Worm (Caenorhabditis elegans) whole organism, young adult: ENCODE measurements around the gene glp-1.

Source experiments
- B0261.1 ChIP-seq: sonication (generic microtip); optimal IDR thresholded peaks from 2 replicates; lab custom pipeline; 2016; ENCODE audit warnings: mild to moderate bottlenecking, missing genetic modification characterization, moderate library complexity, missing compliant biosample characterization
- D2030.7 ChIP-seq: fragments of 200-800 bp; sonication (Bioruptor generic); IDR thresholded peaks from 2 replicates; pipeline ENCODE4 v1.3.6; 2022; ENCODE audit warnings: missing genetic modification reagents, missing genetic modification characterization, missing compliant biosample characterization
- F10E7.11 ChIP-seq: sonication (generic microtip); optimal IDR thresholded peaks from 2 replicates; lab custom pipeline; 2017; ENCODE audit warnings: mild to moderate bottlenecking, missing genetic modification characterization, moderate library complexity, missing compliant biosample characterization
- F22D6.2 ChIP-seq: sonication (generic microtip); optimal IDR thresholded peaks from 2 replicates; lab custom pipeline; 2016; ENCODE audit warnings: mild to moderate bottlenecking, missing genetic modification characterization, missing compliant biosample characterization
- F33H1.4 ChIP-seq: fragments of 200-800 bp; sonication (Bioruptor generic); IDR thresholded peaks from 2 replicates; pipeline ENCODE4 v1.3.6; 2022; ENCODE audit warnings: missing genetic modification reagents, missing genetic modification characterization, missing compliant biosample characterization
- F55B11.4 ChIP-seq: sonication (generic microtip); optimal IDR thresholded peaks from 2 replicates; lab custom pipeline; 2016; ENCODE audit warnings: missing compliant biosample characterization, missing genetic modification characterization, borderline replicate concordance; ENCODE audit not compliant: insufficient read depth
- F57A8.1 ChIP-seq: fragments of 200-800 bp; sonication (Bioruptor generic); optimal IDR thresholded peaks from 2 replicates; lab custom pipeline; 2018; ENCODE audit warnings: mild to moderate bottlenecking, missing genetic modification characterization, moderate library complexity, missing compliant biosample characterization
- T26A5.8 ChIP-seq: sonication (generic microtip); optimal IDR thresholded peaks from 2 replicates; lab custom pipeline; 2016; ENCODE audit warnings: missing genetic modification characterization, missing compliant biosample characterization
- aptf-3 ChIP-seq: fragments of 200-800 bp; sonication (Bioruptor generic); IDR thresholded peaks from 2 replicates; pipeline ENCODE4 v1.3.6; 2022; ENCODE audit warnings: missing genetic modification characterization, missing compliant biosample characterization
- attf-3 ChIP-seq: fragments of 200-800 bp; sonication (Bioruptor generic); conservative IDR thresholded peaks from 2 replicates; pipeline ENCODE4 v1.3.6; 2022; ENCODE audit warnings: missing genetic modification reagents, missing genetic modification characterization, missing compliant biosample characterization
- cebp-2 ChIP-seq: fragments of 200-800 bp; sonication (Bioruptor generic); IDR thresholded peaks from 2 replicates; pipeline ENCODE4 v1.3.6; 2022; ENCODE audit warnings: missing genetic modification characterization, missing compliant biosample characterization
- ceh-100 ChIP-seq: fragments of 200-800 bp; sonication (Bioruptor generic); IDR thresholded peaks from 2 replicates; pipeline ENCODE4 v1.3.6; 2022; ENCODE audit warnings: missing genetic modification reagents, missing genetic modification characterization, missing compliant biosample characterization
- ceh-91 ChIP-seq: fragments of 200-800 bp; sonication (Bioruptor generic); IDR thresholded peaks from 2 replicates; pipeline ENCODE4 v1.3.6; 2022; ENCODE audit warnings: missing genetic modification reagents, missing genetic modification characterization, missing compliant biosample characterization
- chd-7 ChIP-seq: sonication (generic microtip); optimal IDR thresholded peaks from 2 replicates; lab custom pipeline; 2016; ENCODE audit warnings: mild to moderate bottlenecking, missing genetic modification characterization, moderate library complexity, missing compliant biosample characterization
- dpl-1 ChIP-seq: fragments of 150-350 bp; optimal IDR thresholded peaks from 2 replicates; lab custom pipeline; 2014; ENCODE audit warnings: missing biosample characterization, missing genetic modification reagents, missing genetic modification characterization
- efl-1 ChIP-seq: fragments of 150-350 bp; optimal IDR thresholded peaks from 2 replicates; lab custom pipeline; 2014; ENCODE audit warnings: missing biosample characterization, missing genetic modification reagents, missing genetic modification characterization
- egl-44 ChIP-seq: fragments of 200-800 bp; sonication (Bioruptor generic); IDR thresholded peaks from 2 replicates; pipeline ENCODE4 v1.3.6; 2022; ENCODE audit warnings: missing genetic modification reagents, missing genetic modification characterization, missing compliant biosample characterization
- ets-4 ChIP-seq: fragments of 200-800 bp; sonication (Bioruptor generic); optimal IDR thresholded peaks from 2 replicates; lab custom pipeline; 2018; ENCODE audit warnings: mild to moderate bottlenecking, missing genetic modification characterization, missing compliant biosample characterization
- hlh-12 ChIP-seq: sonication (generic microtip); optimal IDR thresholded peaks from 2 replicates; lab custom pipeline; 2016; ENCODE audit warnings: missing genetic modification characterization, missing compliant biosample characterization
- hlh-26 ChIP-seq: fragments of 200-800 bp; sonication (Bioruptor generic); conservative IDR thresholded peaks from 2 replicates; pipeline ENCODE4 v1.3.6; 2022; ENCODE audit warnings: missing genetic modification reagents, missing genetic modification characterization, missing compliant biosample characterization
- hmg-1.2 ChIP-seq: fragments of 200-800 bp; sonication (Bioruptor generic); IDR thresholded peaks from 2 replicates; pipeline ENCODE4 v1.3.6; 2022; ENCODE audit warnings: missing genetic modification reagents, missing genetic modification characterization, missing compliant biosample characterization
- let-607 ChIP-seq, 2 experiments: fragments of 200-800 bp in 1 of 2; sonication (Bioruptor generic) in 1 of 2; sonication (generic microtip) in 1 of 2; optimal IDR thresholded peaks; 2 replicates each; lab custom pipeline; 2016 to 2018; ENCODE audit warnings: mild to moderate bottlenecking in 2 of 2, missing compliant biosample characterization in 2 of 2, missing genetic modification characterization in 2 of 2, moderate library complexity in 2 of 2, missing genotype in 1 of 2
- lin-54 ChIP-seq: fragments of 200-800 bp; sonication (Bioruptor generic); optimal IDR thresholded peaks from 2 replicates; lab custom pipeline; 2018; ENCODE audit warnings: mild to moderate bottlenecking, missing genetic modification characterization, missing compliant biosample characterization
- lsl-1 ChIP-seq: fragments of 200-800 bp; sonication (Bioruptor generic); optimal IDR thresholded peaks from 2 replicates; lab custom pipeline; 2018; ENCODE audit warnings: mild to moderate bottlenecking, missing genetic modification characterization, moderate library complexity, missing compliant biosample characterization
- madf-10 ChIP-seq: sonication (generic microtip); optimal IDR thresholded peaks from 2 replicates; lab custom pipeline; 2016; ENCODE audit warnings: mild to moderate bottlenecking, missing genetic modification characterization, missing compliant biosample characterization
- madf-6 ChIP-seq: fragments of 200-800 bp; sonication (Bioruptor generic); IDR thresholded peaks from 2 replicates; pipeline ENCODE4 v1.3.6; 2022; ENCODE audit warnings: missing genetic modification reagents, missing genetic modification characterization, missing compliant biosample characterization
- madf-8 ChIP-seq: fragments of 200-800 bp; sonication (Bioruptor generic); conservative IDR thresholded peaks from 2 replicates; pipeline ENCODE4 v1.3.6; 2022; ENCODE audit warnings: missing genetic modification reagents, missing genetic modification characterization, missing compliant biosample characterization
- mxl-1 ChIP-seq: sonication (generic microtip); optimal IDR thresholded peaks from 2 replicates; lab custom pipeline; 2016; ENCODE audit warnings: missing genetic modification characterization, missing compliant biosample characterization
- nfyb-1 ChIP-seq: fragments of 200-800 bp; sonication (Bioruptor generic); IDR thresholded peaks from 2 replicates; pipeline ENCODE4 v1.3.6; 2022; ENCODE audit warnings: missing genetic modification reagents, missing genetic modification characterization, missing compliant biosample characterization
- nhr-179 ChIP-seq: sonication (generic microtip); optimal IDR thresholded peaks from 2 replicates; lab custom pipeline; 2016; ENCODE audit warnings: mild to moderate bottlenecking, missing genetic modification characterization, missing compliant biosample characterization
- rec-8 ChIP-seq, 2 experiments: sonication (generic microtip); optimal IDR thresholded peaks; 2 replicates each; lab custom pipeline; 2016; ENCODE audit warnings: mild to moderate bottlenecking in 2 of 2, missing genetic modification characterization in 2 of 2, missing genetic modification reagents in 2 of 2, missing genotype in 2 of 2, missing biosample characterization in 1 of 2, missing compliant biosample characterization in 1 of 2, moderate library complexity in 1 of 2
- snpc-1.3 ChIP-seq: sonication (generic microtip); optimal IDR thresholded peaks from 2 replicates; lab custom pipeline; 2017; ENCODE audit warnings: missing genetic modification characterization, mild to moderate bottlenecking, missing compliant biosample characterization, antibody characterized with exemption, moderate library complexity, missing genotype, missing genetic modification reagents; ENCODE audit not compliant: insufficient read depth
- snpc-3.4 ChIP-seq: sonication (generic microtip); optimal IDR thresholded peaks from 2 replicates; lab custom pipeline; 2017; ENCODE audit warnings: missing genetic modification characterization, mild to moderate bottlenecking, missing compliant biosample characterization, antibody characterized with exemption, moderate library complexity, missing genotype, missing genetic modification reagents
- somi-1 ChIP-seq: fragments of 200-800 bp; sonication (Bioruptor generic); optimal IDR thresholded peaks from 2 replicates; lab custom pipeline; 2018; ENCODE audit warnings: mild to moderate bottlenecking, missing genetic modification characterization, missing compliant biosample characterization
- unc-62 ChIP-seq: fragments of 150-350 bp; optimal IDR thresholded peaks from 2 replicates; lab custom pipeline; 2014; ENCODE audit warnings: missing biosample characterization, missing genetic modification reagents, missing genetic modification characterization
- xnd-1 ChIP-seq: sonication (generic microtip); optimal IDR thresholded peaks from 2 replicates; lab custom pipeline; 2016; ENCODE audit warnings: missing genotype, missing genetic modification reagents, missing genetic modification characterization, missing compliant biosample characterization
- ztf-3 ChIP-seq: fragments of 200-800 bp; sonication (Bioruptor generic); optimal IDR thresholded peaks from 2 replicates; lab custom pipeline; 2018; ENCODE audit warnings: mild to moderate bottlenecking, missing genetic modification characterization, missing compliant biosample characterization

glp-1 gene

DNA sequence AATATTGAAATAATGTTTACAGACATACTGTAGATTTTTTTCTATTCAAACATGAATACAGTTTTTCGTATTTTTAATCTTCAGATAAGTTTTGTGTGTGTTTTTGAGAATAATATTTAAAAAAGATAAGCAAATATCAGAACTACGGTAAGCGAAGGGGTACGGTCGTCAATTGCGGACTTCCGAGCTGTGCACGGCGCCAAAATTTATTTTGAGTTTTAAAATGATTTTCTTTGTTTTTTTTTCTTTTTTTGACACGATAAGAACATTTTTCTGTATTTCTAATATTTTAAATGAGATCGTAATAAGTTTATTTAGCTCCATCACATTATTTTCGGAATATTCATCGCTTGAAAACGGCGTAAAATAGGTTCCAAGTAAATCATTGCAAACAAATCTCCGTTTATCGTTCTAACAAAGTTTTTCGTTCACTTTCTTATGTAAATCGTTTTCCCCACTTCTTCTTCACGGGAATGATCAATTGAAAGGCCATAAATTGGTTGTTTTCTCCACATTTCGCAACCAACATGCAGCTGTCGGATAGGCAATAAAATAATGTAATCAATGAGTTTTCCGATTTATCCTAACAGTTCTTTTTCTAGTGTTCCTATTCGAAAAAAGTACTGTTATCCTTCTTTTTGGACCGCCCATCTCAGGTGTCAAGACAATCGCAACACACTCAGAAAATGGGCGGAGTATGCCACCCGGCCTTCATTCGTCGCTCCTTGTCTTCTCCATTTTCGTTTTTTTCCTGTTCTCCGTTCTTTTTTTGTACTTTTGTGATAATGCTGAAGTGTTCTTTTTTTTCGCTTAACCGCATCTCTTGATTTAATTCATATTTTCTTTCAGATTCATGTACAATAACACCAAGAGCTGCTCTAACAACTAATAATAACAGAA is at the start of gene glp-1:
TSS of gene glp-1 (plus strand) at position 850 of the 900 bp plus-strand sequence.
- TF ChIP-seq F10E7.11 (tag; lab: Kevin White, UChicago) (no peak), ztf-3 (no peak), somi-1 (GFP tag; lab: Kevin White, UChicago) (no peak), ceh-100 (GFP tag; lab: Robert Waterston, UW) (no peak), lin-54 (GFP tag; lab: Kevin White, UChicago) (peak; percentile 31), efl-1 (GFP tag; lab: Kevin White, UChicago) (peak; percentile 91), F55B11.4 (tag; lab: Kevin White, UChicago) (no peak), hlh-26 (GFP tag; lab: Robert Waterston, UW) (no peak), xnd-1 (tag; lab: Kevin White, UChicago) (peak; percentile 30), dpl-1 (peak; percentile 65), snpc-1.3 (tag; lab: Kevin White, UChicago) (no peak), B0261.1 (tag; lab: Kevin White, UChicago) (no peak), madf-10 (no peak), egl-44 (no peak), madf-6 (peak; percentile 80; the same call in 1 of the 2 replicates), attf-3 (GFP tag; lab: Robert Waterston, UW) (peak; percentile 61; the same call in 1 of the 2 replicates), aptf-3 (GFP tag; lab: Robert Waterston, UW) (no peak), snpc-3.4 (tag; lab: Kevin White, UChicago) (peak; percentile 32), madf-8 (GFP tag; lab: Robert Waterston, UW) (peak; percentile 66), chd-7 (tag; lab: Kevin White, UChicago) (no peak), F57A8.1 (GFP tag; lab: Kevin White, UChicago) (no peak), D2030.7 (GFP tag; lab: Robert Waterston, UW) (peak; percentile 60; the same call in 1 of the 2 replicates), F22D6.2 (tag; lab: Kevin White, UChicago) (no peak), ceh-91 (GFP tag; lab: Robert Waterston, UW) (peak; percentile 46; the same call in 1 of the 2 replicates), mxl-1 (tag; lab: Kevin White, UChicago) (no peak), F33H1.4 (GFP tag; lab: Robert Waterston, UW) (0 out of 2 replicates have a peak, but pooled peaks have one; percentile 42), unc-62 (GFP tag; lab: Kevin White, UChicago) (no peak), lsl-1 (GFP tag; lab: Kevin White, UChicago) (peak; percentile 95), rec-8 (tag; optimal IDR thresholded peaks at IDR 0.05; lab: Kevin White, UChicago) (no peak), cebp-2 (GFP tag; lab: Robert Waterston, UW) (no peak), nfyb-1 (GFP tag; lab: Robert Waterston, UW) (no peak), hmg-1.2 (peak; percentile 5; the same call in 1 of the 2 replicates)

DNA sequence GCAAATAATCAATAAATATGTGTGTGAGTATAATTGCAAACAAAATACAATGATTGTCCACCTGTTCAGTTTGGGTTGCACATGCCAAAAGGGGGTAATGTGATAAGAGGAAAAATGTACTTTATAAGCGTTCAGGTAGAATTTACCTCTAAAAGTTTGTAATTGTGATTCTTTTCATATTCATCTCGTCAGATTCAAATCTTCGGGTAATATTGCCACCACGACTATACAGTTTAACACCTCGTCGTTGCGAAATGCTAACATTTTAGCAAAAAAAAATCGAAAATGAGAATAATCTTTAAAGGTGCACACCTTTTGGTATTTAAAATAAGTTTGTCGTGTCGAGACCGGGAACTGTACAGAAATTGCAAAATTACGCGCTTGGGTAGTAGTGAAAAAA is 48.8 kb upstream of the glp-1 start, which contains the start of gene nac-2:
TSS of gene nac-2 (minus strand) at position 101 of the 400 bp plus-strand sequence.
- TF ChIP-seq T26A5.8 (tag; lab: Kevin White, UChicago), result no peak
- no peak for TF ChIP-seq ztf-3
- TF ChIP-seq mxl-1 (tag; lab: Kevin White, UChicago), result no peak
- no peak for TF ChIP-seq hlh-12 (tag; lab: Kevin White, UChicago)
- no peak for TF ChIP-seq nhr-179
- TF ChIP-seq ets-4 (GFP tag; lab: Kevin White, UChicago), result no peak
- TF ChIP-seq let-607 (tag; optimal IDR thresholded peaks at IDR 0.05; lab: Kevin White, UChicago), result no peak
- no peak for TF ChIP-seq hmg-1.2
